Comparison of ENCODE assay signal across 1 fruit fly cellular context in genomic region chr3R:24944920-24945853, dm6.
TF ChIP-seq lines count a peak whose summit lies in the region.

TSS of gene ssh (minus strand) at chr3R:24944956.
TSS of gene Nmnat (plus strand) at chr3R:24945237.

TF ChIP-seq in whole organism, embryonic, 481 proteins besides CTCF, POLR2A, EP300 and RAD21 (continued from another document):
- TF ChIP-seq CG17829 (tag; optimal IDR thresholded peaks at IDR 0.05; lab: Kevin White, UChicago) (peak; percentile 54), kni (GFP tag; optimal IDR thresholded peaks at IDR 0.05; lab: Kevin White, UChicago) (no peak), CG8089 (GFP tag; optimal IDR thresholded peaks at IDR 0.05; lab: Kevin White, UChicago) (no peak), caup (GFP tag; optimal IDR thresholded peaks at IDR 0.05; lab: Kevin White, UChicago; ENCODE audit: severe bottlenecking) (peak; percentile 16), CoRest (tag; optimal IDR thresholded peaks at IDR 0.05; lab: Kevin White, UChicago) (peak; percentile 52), CG15696 (tag; optimal IDR thresholded peaks at IDR 0.05; lab: Kevin White, UChicago) (peak; percentile 11), Hr39 (optimal IDR thresholded peaks at IDR 0.05; lab: Kevin White, UChicago) (no peak), nerfin-2 (GFP tag; IDR thresholded peaks at IDR 0.05; lab: Robert Waterston, UW; ENCODE audit: partially characterized antibody) (peak; percentile 88), CG13123 (GFP tag; optimal IDR thresholded peaks at IDR 0.05; lab: Kevin White, UChicago) (peak; percentile 8), fu2 (GFP tag; optimal IDR thresholded peaks at IDR 0.05; lab: Kevin White, UChicago) (no peak), CG7556 (GFP tag; optimal IDR thresholded peaks at IDR 0.05; lab: Kevin White, UChicago) (no peak), CG7963 (GFP tag; IDR thresholded peaks at IDR 0.05; lab: Robert Waterston, UW; ENCODE audit: partially characterized antibody) (peak; percentile 76; the same call in 2 of the 3 replicates), CG6272 (GFP tag; IDR thresholded peaks at IDR 0.05; lab: Robert Waterston, UW) (no peak), ranshi (GFP tag; IDR thresholded peaks at IDR 0.05; lab: Robert Waterston, UW) (no peak), Ets65A (GFP tag; lab: Kevin White, UChicago) (peak; percentile 73), Bteb2 (GFP tag; optimal IDR thresholded peaks at IDR 0.05; lab: Kevin White, UChicago) (peak; percentile 24), br (optimal IDR thresholded peaks at IDR 0.05; lab: Kevin White, UChicago) (no peak), croc (GFP tag; conservative IDR thresholded peaks at IDR 0.05; lab: Robert Waterston, UW) (no peak), Atf6 (GFP tag; IDR thresholded peaks at IDR 0.05; lab: Robert Waterston, UW) (peak; percentile 30; the same call in 1 of the 2 replicates), Doc2 (GFP tag; IDR thresholded peaks at IDR 0.05; lab: Robert Waterston, UW) (no peak), lilli (GFP tag; optimal IDR thresholded peaks at IDR 0.05; lab: Kevin White, UChicago) (peak; percentile 57), Dfd (GFP tag; optimal IDR thresholded peaks at IDR 0.05; lab: Kevin White, UChicago) (no peak), CG7987 (GFP tag; optimal IDR thresholded peaks at IDR 0.05; lab: Kevin White, UChicago) (peak; percentile 1), CG2712 (tag; optimal IDR thresholded peaks at IDR 0.05; lab: Kevin White, UChicago) (peak; percentile 62), CG9727 (GFP tag; optimal IDR thresholded peaks at IDR 0.05; lab: Kevin White, UChicago) (peak; percentile 65), CG10979 (tag; optimal IDR thresholded peaks at IDR 0.05; lab: Kevin White, UChicago) (peak; percentile 26), tin (GFP tag; optimal IDR thresholded peaks at IDR 0.05; lab: Kevin White, UChicago) (peak; percentile 10), vnd (GFP tag; IDR thresholded peaks at IDR 0.05; lab: Robert Waterston, UW; ENCODE audit: partially characterized antibody) (peak; percentile 91), zfh2 (GFP tag; optimal IDR thresholded peaks at IDR 0.05; lab: Kevin White, UChicago) (peak; percentile 42), wek (GFP tag; optimal IDR thresholded peaks at IDR 0.05; lab: Kevin White, UChicago) (no peak), CG10431 (GFP tag; optimal IDR thresholded peaks at IDR 0.05; lab: Kevin White, UChicago) (no peak), CG34376 (GFP tag; optimal IDR thresholded peaks at IDR 0.05; lab: Kevin White, UChicago) (peak; percentile 46), dm (GFP tag; optimal IDR thresholded peaks at IDR 0.05; lab: Kevin White, UChicago) (peak; percentile 40), CG10543 (GFP tag; optimal IDR thresholded peaks at IDR 0.05; lab: Kevin White, UChicago) (peak; percentile 29), gcm (GFP tag; optimal IDR thresholded peaks at IDR 0.05; lab: Kevin White, UChicago) (no peak), CG11696 (GFP tag; IDR thresholded peaks at IDR 0.05; lab: Robert Waterston, UW) (no peak), CG31441 (GFP tag; IDR thresholded peaks at IDR 0.05; lab: Robert Waterston, UW) (0 out of 2 replicates have a peak, but pooled peaks have one; percentile 15), Meics (GFP tag; optimal IDR thresholded peaks at IDR 0.05; lab: Kevin White, UChicago) (no peak), CG12769 (tag; optimal IDR thresholded peaks at IDR 0.05; lab: Kevin White, UChicago) (no peak), pzg (GFP tag; optimal IDR thresholded peaks at IDR 0.05; lab: Kevin White, UChicago) (peak; percentile 89), CG15514 (GFP tag; optimal IDR thresholded peaks at IDR 0.05; lab: Kevin White, UChicago) (peak; percentile 70), H2.0 (GFP tag; IDR thresholded peaks at IDR 0.05; lab: Robert Waterston, UW) (no peak), Dll (GFP tag; IDR thresholded peaks at IDR 0.05; lab: Robert Waterston, UW; ENCODE audit: partially characterized antibody) (peak; percentile 95), Gug (GFP tag; IDR thresholded peaks at IDR 0.05; lab: Robert Waterston, UW) (peak; percentile 15; the same call in 1 of the 4 replicates), CG31388 (GFP tag; optimal IDR thresholded peaks at IDR 0.05; lab: Kevin White, UChicago) (no peak), fru (optimal IDR thresholded peaks at IDR 0.05; lab: Kevin White, UChicago) (no peak), Atf-2 (GFP tag; optimal IDR thresholded peaks at IDR 0.05; lab: Kevin White, UChicago) (peak; percentile 0), C15 (GFP tag; IDR thresholded peaks at IDR 0.05; lab: Robert Waterston, UW) (0 out of 3 replicates have a peak, but pooled peaks have one; percentile 52), jumu (GFP tag; optimal IDR thresholded peaks at IDR 0.05; lab: Kevin White, UChicago) (peak; percentile 52), fd96Cb (tag; optimal IDR thresholded peaks at IDR 0.05; lab: Kevin White, UChicago) (no peak), CG33557 (GFP tag; optimal IDR thresholded peaks at IDR 0.05; lab: Kevin White, UChicago) (peak; percentile 3), CG12155 (GFP tag; optimal IDR thresholded peaks at IDR 0.05; lab: Kevin White, UChicago) (peak; percentile 49), CG34224 (GFP tag; IDR thresholded peaks at IDR 0.05; lab: Robert Waterston, UW; ENCODE audit: partially characterized antibody) (peak; percentile 82), insv (GFP tag; optimal IDR thresholded peaks at IDR 0.05; lab: Kevin White, UChicago) (peak; percentile 49 to 84), CG13287 (GFP tag; IDR thresholded peaks at IDR 0.05; lab: Robert Waterston, UW; ENCODE audit: partially characterized antibody) (peak; percentile 93), YL-1 (GFP tag; optimal IDR thresholded peaks at IDR 0.05; lab: Kevin White, UChicago) (peak; percentile 92), CG30020 (tag; optimal IDR thresholded peaks at IDR 0.05; lab: Kevin White, UChicago) (peak; percentile 63), jing (GFP tag; optimal IDR thresholded peaks at IDR 0.05; lab: Kevin White, UChicago) (no peak), CG12219 (GFP tag; optimal IDR thresholded peaks at IDR 0.05; lab: Kevin White, UChicago) (no peak), HmgZ (tag; optimal IDR thresholded peaks at IDR 0.05; lab: Kevin White, UChicago) (peak; percentile 67), tll (GFP tag; optimal IDR thresholded peaks at IDR 0.05; lab: Kevin White, UChicago) (peak; percentile 85 to 89), tna (GFP tag; IDR thresholded peaks at IDR 0.05; lab: Robert Waterston, UW; ENCODE audit: partially characterized antibody) (peak; percentile 65; the same call in 1 of the 2 replicates), Dp (GFP tag; optimal IDR thresholded peaks at IDR 0.05; lab: Kevin White, UChicago) (peak; percentile 40), CG10321 (GFP tag; IDR thresholded peaks at IDR 0.05; lab: Robert Waterston, UW) (no peak), Nf-YC (tag; optimal IDR thresholded peaks at IDR 0.05; lab: Kevin White, UChicago) (no peak), crp (GFP tag; optimal IDR thresholded peaks at IDR 0.05; lab: Kevin White, UChicago) (peak; percentile 98 to 100), CG3163 (GFP tag; optimal IDR thresholded peaks at IDR 0.05; lab: Kevin White, UChicago) (peak; percentile 4), CG14441 (GFP tag; IDR thresholded peaks at IDR 0.05; lab: Robert Waterston, UW) (no peak), CG12391 (tag; optimal IDR thresholded peaks at IDR 0.05; lab: Kevin White, UChicago) (peak; percentile 49), CG18599 (GFP tag; optimal IDR thresholded peaks at IDR 0.05; lab: Kevin White, UChicago) (no peak), HLH54F (GFP tag; optimal IDR thresholded peaks at IDR 0.05; lab: Kevin White, UChicago) (peak; percentile 70), CG9932 (GFP tag; IDR thresholded peaks at IDR 0.05; lab: Robert Waterston, UW) (peak; percentile 66), so (GFP tag; IDR thresholded peaks at IDR 0.05; lab: Robert Waterston, UW) (no peak), wor (GFP tag; IDR thresholded peaks at IDR 0.05; lab: Robert Waterston, UW) (no peak), D (optimal IDR thresholded peaks at IDR 0.05; lab: Kevin White, UChicago) (peak; percentile 49), D (GFP tag; optimal IDR thresholded peaks at IDR 0.05; lab: Kevin White, UChicago) (no peak), salm (tag; optimal IDR thresholded peaks at IDR 0.05; lab: Kevin White, UChicago) (no peak), CG33213 (GFP tag; optimal IDR thresholded peaks at IDR 0.05; lab: Kevin White, UChicago) (peak; percentile 57), CG10267 (tag; optimal IDR thresholded peaks at IDR 0.05; lab: Kevin White, UChicago) (peak; percentile 98), row (GFP tag; IDR thresholded peaks at IDR 0.05; lab: Robert Waterston, UW) (peak; percentile 70), Chrac-16 (GFP tag; optimal IDR thresholded peaks at IDR 0.05; lab: Kevin White, UChicago) (peak; percentile 39), sens (GFP tag; lab: Kevin White, UChicago) (peak; percentile 88), HLH4C (GFP tag; IDR thresholded peaks at IDR 0.05; lab: Robert Waterston, UW; ENCODE audit: partially characterized antibody) (peak; percentile 91), dysf (GFP tag; IDR thresholded peaks at IDR 0.05; lab: Robert Waterston, UW) (peak; percentile 17; the same call in 1 of the 3 replicates), CG11560 (tag; IDR thresholded peaks at IDR 0.05; lab: Robert Waterston, UW) (peak; percentile 99), Side (GFP tag; optimal IDR thresholded peaks at IDR 0.05; lab: Kevin White, UChicago) (peak; percentile 37), CG3995 (GFP tag; optimal IDR thresholded peaks at IDR 0.05; lab: Kevin White, UChicago) (peak; percentile 24), CG12744 (GFP tag; optimal IDR thresholded peaks at IDR 0.05; lab: Kevin White, UChicago) (peak; percentile 24), amos (GFP tag; IDR thresholded peaks at IDR 0.05; lab: Robert Waterston, UW; ENCODE audit: partially characterized antibody) (peak; percentile 91), CG4424 (GFP tag; optimal IDR thresholded peaks at IDR 0.05; lab: Kevin White, UChicago) (peak; percentile 19), B-H1 (GFP tag; IDR thresholded peaks at IDR 0.05; lab: Robert Waterston, UW) (no peak), CG7786 (GFP tag; optimal IDR thresholded peaks at IDR 0.05; lab: Kevin White, UChicago) (peak; percentile 10), CG2889 (GFP tag; IDR thresholded peaks at IDR 0.05; lab: Robert Waterston, UW) (no peak)
